Worm (Caenorhabditis elegans) whole organism, midembryonic: ENCODE results near the gene dli-1.

ENCODE experiments used
- cog-1 ChIP-seq: sonication (generic microtip); optimal IDR thresholded peaks from 2 replicates; lab custom pipeline; 2016; ENCODE audit warnings: missing genetic modification characterization, missing compliant biosample characterization
- flt-1 ChIP-seq: fragments of 200-800 bp; sonication (Bioruptor generic); IDR thresholded peaks from 2 replicates; pipeline ENCODE4 v1.3.6; 2022; ENCODE audit warnings: missing genetic modification characterization, missing compliant biosample characterization
- klf-2 ChIP-seq: fragments of 200-800 bp; sonication (Bioruptor generic); conservative IDR thresholded peaks from 2 replicates; pipeline ENCODE4 v1.3.6; 2022; ENCODE audit warnings: missing genetic modification reagents, missing genetic modification characterization, missing compliant biosample characterization
- ref-1 ChIP-seq: fragments of 200-800 bp; sonication (Bioruptor generic); conservative IDR thresholded peaks from 2 replicates; pipeline ENCODE4 v1.3.6; 2022; ENCODE audit warnings: missing genetic modification reagents, missing genetic modification characterization, missing compliant biosample characterization
- tab-1 ChIP-seq: fragments of 200-800 bp; sonication (Bioruptor generic); IDR thresholded peaks from 2 replicates; pipeline ENCODE4 v1.3.6; 2022; ENCODE audit warnings: missing genetic modification characterization, missing compliant biosample characterization
- ztf-23 ChIP-seq: fragments of 200-800 bp; sonication (Bioruptor generic); IDR thresholded peaks from 2 replicates; pipeline ENCODE4 v1.3.6; 2022; ENCODE audit warnings: missing genetic modification reagents, missing genetic modification characterization, missing compliant biosample characterization
- ztf-29 ChIP-seq: fragments of 200-800 bp; sonication (Bioruptor generic); IDR thresholded peaks from 2 replicates; pipeline ENCODE4 v1.3.6; 2022; ENCODE audit warnings: missing genetic modification reagents, missing genetic modification characterization, missing compliant biosample characterization

- TF ChIP-seq tab-1 (GFP tag; lab: Robert Waterston, UW) = no peak
- TF ChIP-seq flt-1 = no peak
- TF ChIP-seq ztf-29 (GFP tag; lab: Robert Waterston, UW) = no peak
- TF ChIP-seq klf-2 (GFP tag; lab: Robert Waterston, UW) = no peak
- TF ChIP-seq cog-1 (tag; lab: Kevin White, UChicago) = no peak
- TF ChIP-seq ztf-23 = no peak
- no peak for TF ChIP-seq ref-1 (GFP tag; lab: Robert Waterston, UW)
Measured at ce11 chrIV:13116679-13117078, 18.1 kb upstream of the dli-1 start.
